Worm (Caenorhabditis elegans): Measurements from ENCODE around the gene srw-54.

ce11 chrV:16606313-16606712 is 4.8 kb upstream of the srw-54 start, which contains the start of gene Y32B12C.1:
- TF ChIP-seq nhr-28 (tag; optimal IDR thresholded peaks at IDR 0.05), result no peak
- no peak for TF ChIP-seq ceh-88 (GFP tag; IDR thresholded peaks at IDR 0.05)
- no peak for TF ChIP-seq lsy-2 (tag; optimal IDR thresholded peaks at IDR 0.05)
- TF ChIP-seq Y116A8C.19 (tag; optimal IDR thresholded peaks at IDR 0.05; ENCODE audit: borderline replicate concordance), result no peak
- TF ChIP-seq pag-3 (tag; optimal IDR thresholded peaks at IDR 0.05; ENCODE audit: borderline replicate concordance, insufficient read depth), result no peak
- TF ChIP-seq lin-35 (GFP tag; optimal IDR thresholded peaks at IDR 0.05), result no peak
- no peak for TF ChIP-seq ceh-82 (tag; optimal IDR thresholded peaks at IDR 0.05)
- TF ChIP-seq mdl-1 (tag; optimal IDR thresholded peaks at IDR 0.05), result no peak
- TF ChIP-seq unc-130 (tag; optimal IDR thresholded peaks at IDR 0.05), result no peak
- no peak for TF ChIP-seq zag-1 (tag; optimal IDR thresholded peaks at IDR 0.05)
- TF ChIP-seq ces-1 (GFP tag; optimal IDR thresholded peaks at IDR 0.05), result no peak
